Worm (Caenorhabditis elegans) whole organism, L4/young adult: ENCODE results near the gene C06A12.19.

ENCODE experiments used
- dao-5 ChIP-seq: sonication (generic microtip); optimal IDR thresholded peaks from 2 replicates; lab custom pipeline; 2016; ENCODE audit warnings: missing genotype, missing genetic modification characterization, moderate library complexity, missing compliant biosample characterization
- him-1 ChIP-seq: sonication (generic microtip); optimal IDR thresholded peaks from 2 replicates; lab custom pipeline; 2016; ENCODE audit warnings: missing genotype, missing genetic modification reagents, missing genetic modification characterization, missing compliant biosample characterization

DNA sequence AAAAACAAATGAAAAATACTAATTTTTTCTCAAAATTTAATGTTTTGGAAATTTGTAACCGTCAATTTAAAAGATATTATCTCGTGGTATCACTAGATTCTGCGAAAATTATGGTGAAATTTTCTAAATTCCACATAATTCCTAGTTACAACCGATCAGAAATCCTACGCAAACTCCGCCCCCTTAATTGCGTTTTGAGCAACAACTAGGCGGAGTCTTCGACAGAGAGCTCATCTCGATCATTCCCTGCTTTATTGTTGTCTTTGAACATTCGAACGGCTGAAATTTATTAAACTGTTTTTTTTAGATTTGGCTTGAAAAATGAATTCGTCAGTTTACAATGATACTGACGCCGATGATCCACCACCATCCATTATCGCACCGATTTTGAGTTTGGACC lies 40.4 kb downstream of the C06A12.19 start, which contains the start of gene T02D1.4:
- TF ChIP-seq dao-5 (tag; lab: Kevin White, UChicago) (no peak), him-1 (tag; lab: Kevin White, UChicago) (no peak)
